Worm (Caenorhabditis elegans): ENCODE measurements around the gene cyp-34A2.

Gene cyp-34A2

ce11 chrV:15285984-15286383 is 4.9 kb downstream of the cyp-34A2 start:
- TF ChIP-seq mab-9 (GFP tag; IDR thresholded peaks at IDR 0.05) (no peak), aly-2 (tag; optimal IDR thresholded peaks at IDR 0.05) (no peak), nhr-76 (tag; optimal IDR thresholded peaks at IDR 0.05) (no peak), zip-4 (GFP tag; optimal IDR thresholded peaks at IDR 0.05) (no peak), skn-1 (tag; optimal IDR thresholded peaks at IDR 0.05) (no peak), unc-30 (tag; optimal IDR thresholded peaks at IDR 0.05) (no peak), pqm-1 (tag; optimal IDR thresholded peaks at IDR 0.05) (no peak), nhr-85 (tag) (peak; percentile 83), nhr-20 (tag; optimal IDR thresholded peaks at IDR 0.05) (peak; percentile 42), tlp-1 (tag; optimal IDR thresholded peaks at IDR 0.05) (no peak), aha-1 (tag; optimal IDR thresholded peaks at IDR 0.05) (no peak), nhr-19 (GFP tag; conservative IDR thresholded peaks at IDR 0.05) (no peak), alr-1 (tag; optimal IDR thresholded peaks at IDR 0.05; ENCODE audit: borderline replicate concordance) (no peak), unc-98 (GFP tag; IDR thresholded peaks at IDR 0.05) (no peak), elt-3 (tag; optimal IDR thresholded peaks at IDR 0.05) (peak; percentile 28 to 88 (median 78)), nhr-47 (tag; optimal IDR thresholded peaks at IDR 0.05) (no peak), hlh-4 (tag; optimal IDR thresholded peaks at IDR 0.05) (no peak), ceh-88 (GFP tag; IDR thresholded peaks at IDR 0.05) (no peak), egl-27 (tag; optimal IDR thresholded peaks at IDR 0.05) (no peak), dpl-1 (GFP tag; optimal IDR thresholded peaks at IDR 0.05) (no peak), zag-1 (tag; optimal IDR thresholded peaks at IDR 0.05) (no peak), grh-1 (GFP tag; IDR thresholded peaks at IDR 0.05) (no peak), nhr-12 (tag; optimal IDR thresholded peaks at IDR 0.05) (no peak), efl-1 (optimal IDR thresholded peaks at IDR 0.05) (no peak), efl-1 (GFP tag; optimal IDR thresholded peaks at IDR 0.05 in 1 of 2) (peak in 1 of 2 experiments; percentile 88), nhr-84 (tag; optimal IDR thresholded peaks at IDR 0.05) (no peak), snpc-4 (tag; optimal IDR thresholded peaks at IDR 0.05) (no peak)

- TF ChIP-seq unc-130 (tag; optimal IDR thresholded peaks at IDR 0.05) (no peak), fkh-8 (tag; optimal IDR thresholded peaks at IDR 0.05) (no peak), efl-3 (GFP tag; optimal IDR thresholded peaks at IDR 0.05) (no peak), C04F5.9 (tag; optimal IDR thresholded peaks at IDR 0.05) (no peak), hlh-4 (tag; optimal IDR thresholded peaks at IDR 0.05) (no peak), pqm-1 (tag; optimal IDR thresholded peaks at IDR 0.05) (no peak), aly-2 (tag; optimal IDR thresholded peaks at IDR 0.05) (no peak), ceh-88 (GFP tag; IDR thresholded peaks at IDR 0.05) (no peak), C34B4.2 (tag; optimal IDR thresholded peaks at IDR 0.05) (no peak), dsc-1 (tag; optimal IDR thresholded peaks at IDR 0.05) (no peak), lin-35 (GFP tag; optimal IDR thresholded peaks at IDR 0.05) (no peak), ceh-90 (tag; optimal IDR thresholded peaks at IDR 0.05) (no peak), elt-3 (tag; optimal IDR thresholded peaks at IDR 0.05) (no peak), efl-1 (optimal IDR thresholded peaks at IDR 0.05) (no peak), efl-1 (GFP tag; optimal IDR thresholded peaks at IDR 0.05 in 1 of 2) (no peak), lin-13 (GFP tag; optimal IDR thresholded peaks at IDR 0.05) (no peak), ceh-8 (GFP tag; optimal IDR thresholded peaks at IDR 0.05) (no peak), F16B12.6 (tag; optimal IDR thresholded peaks at IDR 0.05) (no peak), nhr-76 (tag; optimal IDR thresholded peaks at IDR 0.05) (no peak)
Observed at ce11 chrV:15281279-15281949, 9.5 kb downstream of the cyp-34A2 start, which contains the start of the genes srw-19 and srx-51. Gene srw-19, minus strand, starts transcription at chrV:15281379. Gene srx-51, plus strand, starts transcription at chrV:15281899.

- TF ChIP-seq snu-23 (GFP tag; optimal IDR thresholded peaks at IDR 0.05) (no peak), Y116A8C.19 (tag; optimal IDR thresholded peaks at IDR 0.05; ENCODE audit: borderline replicate concordance) (no peak), fkh-10 (GFP tag; optimal IDR thresholded peaks at IDR 0.05) (no peak), mab-9 (GFP tag; IDR thresholded peaks at IDR 0.05) (no peak), nhr-90 (tag; optimal IDR thresholded peaks at IDR 0.05; ENCODE audit: poor library complexity) (no peak), snpc-4 (tag; optimal IDR thresholded peaks at IDR 0.05) (no peak), alr-1 (tag; optimal IDR thresholded peaks at IDR 0.05; ENCODE audit: borderline replicate concordance) (no peak), efl-3 (GFP tag; optimal IDR thresholded peaks at IDR 0.05) (no peak), tlp-1 (tag; optimal IDR thresholded peaks at IDR 0.05) (no peak), unc-98 (GFP tag; IDR thresholded peaks at IDR 0.05) (no peak), nhr-71 (tag; optimal IDR thresholded peaks at IDR 0.05) (no peak), unc-130 (tag; optimal IDR thresholded peaks at IDR 0.05) (no peak), ets-5 (GFP tag; IDR thresholded peaks at IDR 0.05) (no peak), hpl-2 (GFP tag; optimal IDR thresholded peaks at IDR 0.05) (no peak), F16B12.6 (tag; optimal IDR thresholded peaks at IDR 0.05) (no peak), C16A3.4 (tag; optimal IDR thresholded peaks at IDR 0.05) (no peak), mef-2 (tag; optimal IDR thresholded peaks at IDR 0.05) (no peak), ceh-82 (tag; optimal IDR thresholded peaks at IDR 0.05) (no peak), hlh-4 (tag; optimal IDR thresholded peaks at IDR 0.05) (no peak)
Observed at ce11 chrV:15276915-15277314, 14.0 kb downstream of the cyp-34A2 start, which contains the start of gene srw-17. Gene srw-17, minus strand, starts transcription at chrV:15277015.
